Worm (Caenorhabditis elegans): ENCODE measurements around the gene gcy-20.

DNA sequence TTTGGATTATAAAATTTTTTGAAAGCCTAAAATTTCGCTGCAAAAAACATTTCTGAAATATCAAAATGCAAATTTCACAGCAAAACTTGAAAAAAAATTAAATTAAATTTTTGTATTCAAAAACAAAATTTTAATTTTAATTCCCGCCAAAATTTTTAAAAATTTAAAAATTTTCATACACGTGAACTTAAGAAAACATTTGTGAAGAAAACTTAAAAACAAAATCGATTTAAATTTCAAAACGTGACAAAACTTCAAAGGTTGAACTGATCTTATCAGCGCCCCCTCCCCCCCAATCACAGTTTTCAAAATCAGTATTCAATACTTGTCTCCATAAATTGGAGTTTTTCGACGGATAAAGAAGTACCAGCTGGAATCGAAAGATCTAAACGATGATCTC lies 16.4 kb downstream of the gcy-20 start, which contains the start of gene F21H7.5:
- no peak for TF ChIP-seq ceh-36 (tag; optimal IDR thresholded peaks at IDR 0.05)
- no peak for TF ChIP-seq B0310.2 (tag; optimal IDR thresholded peaks at IDR 0.05)
- no peak for TF ChIP-seq ama-1 (optimal IDR thresholded peaks at IDR 0.05)
- no peak for TF ChIP-seq sea-1 (GFP tag; conservative IDR thresholded peaks at IDR 0.05)
- no peak for TF ChIP-seq hnd-1 (tag; optimal IDR thresholded peaks at IDR 0.05)
- TF ChIP-seq F13C5.2 (tag; optimal IDR thresholded peaks at IDR 0.05): no peak
- TF ChIP-seq tbx-37 (GFP tag; conservative IDR thresholded peaks at IDR 0.05): no peak

Data from whole organism, early embryonic.